Worm (Caenorhabditis elegans) whole organism, young adult: Measurements from ENCODE around the gene T01G1.2.
A peak's percentile ranks its signal among the peaks of the same experiment; 100 is the strongest.

Source experiments
- B0019.2 ChIP-seq: fragments of 200-800 bp; sonication (Bioruptor generic); conservative IDR thresholded peaks from 2 replicates; pipeline ENCODE4 v1.3.6; 2022; ENCODE audit warnings: missing genetic modification reagents, missing genetic modification characterization, missing compliant biosample characterization
- B0035.1 ChIP-seq: sonication (generic microtip); optimal IDR thresholded peaks from 2 replicates; lab custom pipeline; 2016; ENCODE audit warnings: missing genetic modification characterization, mild to moderate bottlenecking, missing compliant biosample characterization, missing genotype, missing genetic modification reagents
- F10E7.11 ChIP-seq: sonication (generic microtip); optimal IDR thresholded peaks from 2 replicates; lab custom pipeline; 2017; ENCODE audit warnings: mild to moderate bottlenecking, missing genetic modification characterization, moderate library complexity, missing compliant biosample characterization
- F37B4.10 ChIP-seq: fragments of 200-800 bp; sonication (Bioruptor generic); IDR thresholded peaks from 2 replicates; pipeline ENCODE4 v1.3.6; 2022; ENCODE audit warnings: missing genetic modification characterization, missing compliant biosample characterization
- F39B2.1 ChIP-seq: fragments of 200-800 bp; sonication (Bioruptor generic); IDR thresholded peaks from 2 replicates; pipeline ENCODE4 v1.3.6; 2022; ENCODE audit warnings: missing genetic modification reagents, missing genetic modification characterization, missing compliant biosample characterization
- F49E8.2 ChIP-seq: sonication (generic microtip); optimal IDR thresholded peaks from 3 replicates; lab custom pipeline; 2017; ENCODE audit warnings: missing genetic modification characterization, mild to moderate bottlenecking, missing compliant biosample characterization, antibody characterized with exemption, moderate library complexity; ENCODE audit not compliant: insufficient read depth
- F55B11.4 ChIP-seq: sonication (generic microtip); optimal IDR thresholded peaks from 2 replicates; lab custom pipeline; 2016; ENCODE audit warnings: missing compliant biosample characterization, missing genetic modification characterization, borderline replicate concordance; ENCODE audit not compliant: insufficient read depth
- Y53F4B.3 ChIP-seq: fragments of 200-800 bp; sonication (Bioruptor generic); IDR thresholded peaks from 2 replicates; pipeline ENCODE4 v1.3.6; 2022; ENCODE audit warnings: missing genetic modification reagents, missing genetic modification characterization, missing compliant biosample characterization
- Y53G8AR.9 ChIP-seq: fragments of 200-800 bp; sonication (Bioruptor generic); conservative IDR thresholded peaks from 2 replicates; pipeline ENCODE4 v1.3.6; 2022; ENCODE audit warnings: missing genetic modification reagents, missing genetic modification characterization, missing compliant biosample characterization
- Y56A3A.18 ChIP-seq: fragments of 200-800 bp; sonication (Bioruptor generic); IDR thresholded peaks from 2 replicates; pipeline ENCODE4 v1.3.6; 2022; ENCODE audit warnings: missing genetic modification reagents, missing genetic modification characterization, missing compliant biosample characterization
- Y79H2A.3 ChIP-seq: fragments of 200-800 bp; sonication (Bioruptor generic); conservative IDR thresholded peaks from 2 replicates; pipeline ENCODE4 v1.3.6; 2022; ENCODE audit warnings: missing genetic modification reagents, missing genetic modification characterization, missing compliant biosample characterization
- Y95B8A.8 ChIP-seq: fragments of 200-800 bp; sonication (Bioruptor generic); IDR thresholded peaks from 2 replicates; pipeline ENCODE4 v1.3.6; 2022; ENCODE audit warnings: missing genetic modification reagents, missing genetic modification characterization, missing compliant biosample characterization
- ama-1 ChIP-seq, 3 experiments: fragments of 150-350 bp in 1 of 3; sonication (generic microtip) in 2 of 3; optimal IDR thresholded peaks; 2 replicates each; lab custom pipeline; 2014 to 2018; ENCODE audit warnings: missing biosample characterization in 2 of 3, missing genetic modification characterization in 2 of 3, missing genetic modification reagents in 2 of 3
- athp-1 ChIP-seq: sonication (generic microtip); optimal IDR thresholded peaks from 2 replicates; lab custom pipeline; 2017; ENCODE audit warnings: mild to moderate bottlenecking, missing genetic modification characterization, missing compliant biosample characterization
- attf-6 ChIP-seq: fragments of 200-800 bp; sonication (Bioruptor generic); IDR thresholded peaks from 2 replicates; pipeline ENCODE4 v1.3.6; 2022; ENCODE audit warnings: missing genetic modification reagents, missing genetic modification characterization, missing compliant biosample characterization
- bed-2 ChIP-seq: fragments of 200-800 bp; sonication (Bioruptor generic); IDR thresholded peaks from 2 replicates; pipeline ENCODE4 v1.3.6; 2022; ENCODE audit warnings: missing genetic modification reagents, missing genetic modification characterization, missing compliant biosample characterization
- cebp-2 ChIP-seq: fragments of 200-800 bp; sonication (Bioruptor generic); IDR thresholded peaks from 2 replicates; pipeline ENCODE4 v1.3.6; 2022; ENCODE audit warnings: missing genetic modification characterization, missing compliant biosample characterization
- ceh-100 ChIP-seq: fragments of 200-800 bp; sonication (Bioruptor generic); IDR thresholded peaks from 2 replicates; pipeline ENCODE4 v1.3.6; 2022; ENCODE audit warnings: missing genetic modification reagents, missing genetic modification characterization, missing compliant biosample characterization
- ceh-40 ChIP-seq: fragments of 200-800 bp; sonication (Bioruptor generic); IDR thresholded peaks from 2 replicates; pipeline ENCODE4 v1.3.6; 2022; ENCODE audit warnings: missing genetic modification characterization, missing compliant biosample characterization
- ceh-58 ChIP-seq: fragments of 200-800 bp; sonication (Bioruptor generic); IDR thresholded peaks from 2 replicates; pipeline ENCODE4 v1.3.6; 2022; ENCODE audit warnings: missing genetic modification characterization, missing compliant biosample characterization
- chd-7 ChIP-seq: sonication (generic microtip); optimal IDR thresholded peaks from 2 replicates; lab custom pipeline; 2016; ENCODE audit warnings: mild to moderate bottlenecking, missing genetic modification characterization, moderate library complexity, missing compliant biosample characterization
- efl-1 ChIP-seq: fragments of 150-350 bp; optimal IDR thresholded peaks from 2 replicates; lab custom pipeline; 2014; ENCODE audit warnings: missing biosample characterization, missing genetic modification reagents, missing genetic modification characterization
- egl-44 ChIP-seq: fragments of 200-800 bp; sonication (Bioruptor generic); IDR thresholded peaks from 2 replicates; pipeline ENCODE4 v1.3.6; 2022; ENCODE audit warnings: missing genetic modification reagents, missing genetic modification characterization, missing compliant biosample characterization
- egrh-3 ChIP-seq: fragments of 200-800 bp; sonication (Bioruptor generic); IDR thresholded peaks from 2 replicates; pipeline ENCODE4 v1.3.6; 2022; ENCODE audit warnings: missing genetic modification reagents, missing genetic modification characterization, missing compliant biosample characterization
- gei-17 ChIP-seq: fragments of 200-800 bp; sonication (Bioruptor generic); optimal IDR thresholded peaks from 2 replicates; lab custom pipeline; 2018; ENCODE audit warnings: mild to moderate bottlenecking, missing genetic modification characterization, missing compliant biosample characterization
- him-1 ChIP-seq: sonication (generic microtip); optimal IDR thresholded peaks from 2 replicates; lab custom pipeline; 2016; ENCODE audit warnings: missing genotype, missing genetic modification reagents, missing genetic modification characterization, missing compliant biosample characterization
- hlh-26 ChIP-seq: fragments of 200-800 bp; sonication (Bioruptor generic); conservative IDR thresholded peaks from 2 replicates; pipeline ENCODE4 v1.3.6; 2022; ENCODE audit warnings: missing genetic modification reagents, missing genetic modification characterization, missing compliant biosample characterization
- hmg-1.2 ChIP-seq: fragments of 200-800 bp; sonication (Bioruptor generic); IDR thresholded peaks from 2 replicates; pipeline ENCODE4 v1.3.6; 2022; ENCODE audit warnings: missing genetic modification reagents, missing genetic modification characterization, missing compliant biosample characterization
- hsf-1 ChIP-seq: fragments of 200-800 bp; sonication (Bioruptor generic); IDR thresholded peaks from 2 replicates; pipeline ENCODE4 v1.3.6; 2022; ENCODE audit warnings: missing genetic modification reagents, missing genetic modification characterization, missing compliant biosample characterization
- let-607 ChIP-seq, 2 experiments: fragments of 200-800 bp in 1 of 2; sonication (Bioruptor generic) in 1 of 2; sonication (generic microtip) in 1 of 2; optimal IDR thresholded peaks; 2 replicates each; lab custom pipeline; 2016 to 2018; ENCODE audit warnings: mild to moderate bottlenecking in 2 of 2, missing compliant biosample characterization in 2 of 2, missing genetic modification characterization in 2 of 2, moderate library complexity in 2 of 2, missing genotype in 1 of 2
- lin-40 ChIP-seq: sonication (generic microtip); optimal IDR thresholded peaks from 2 replicates; lab custom pipeline; 2016; ENCODE audit warnings: missing genetic modification characterization, mild to moderate bottlenecking, missing compliant biosample characterization, missing genotype, missing genetic modification reagents
- lsy-27 ChIP-seq: sonication (generic microtip); optimal IDR thresholded peaks from 2 replicates; lab custom pipeline; 2017; ENCODE audit warnings: missing genetic modification characterization, mild to moderate bottlenecking, missing compliant biosample characterization, antibody characterized with exemption, missing genotype, borderline replicate concordance; ENCODE audit not compliant: insufficient read depth
- madf-6 ChIP-seq: fragments of 200-800 bp; sonication (Bioruptor generic); IDR thresholded peaks from 2 replicates; pipeline ENCODE4 v1.3.6; 2022; ENCODE audit warnings: missing genetic modification reagents, missing genetic modification characterization, missing compliant biosample characterization
- mes-4 ChIP-seq: sonication (generic microtip); optimal IDR thresholded peaks from 2 replicates; lab custom pipeline; 2016; ENCODE audit warnings: missing genotype, missing genetic modification characterization, missing compliant biosample characterization
- nfyb-1 ChIP-seq: fragments of 200-800 bp; sonication (Bioruptor generic); IDR thresholded peaks from 2 replicates; pipeline ENCODE4 v1.3.6; 2022; ENCODE audit warnings: missing genetic modification reagents, missing genetic modification characterization, missing compliant biosample characterization
- pbrm-1 ChIP-seq: fragments of 200-800 bp; sonication (Bioruptor generic); IDR thresholded peaks from 2 replicates; pipeline ENCODE4 v1.3.6; 2022; ENCODE audit warnings: missing genetic modification reagents, missing genetic modification characterization, missing compliant biosample characterization
- rcor-1 ChIP-seq: fragments of 200-800 bp; sonication (Bioruptor generic); IDR thresholded peaks from 2 replicates; pipeline ENCODE4 v1.3.6; 2022; ENCODE audit warnings: missing genetic modification reagents, missing genetic modification characterization, missing compliant biosample characterization
- rec-8 ChIP-seq, 2 experiments: sonication (generic microtip); optimal IDR thresholded peaks; 2 replicates each; lab custom pipeline; 2016; ENCODE audit warnings: mild to moderate bottlenecking in 2 of 2, missing genetic modification characterization in 2 of 2, missing genetic modification reagents in 2 of 2, missing genotype in 2 of 2, missing biosample characterization in 1 of 2, missing compliant biosample characterization in 1 of 2, moderate library complexity in 1 of 2
- unc-130 ChIP-seq: sonication (generic microtip); optimal IDR thresholded peaks from 2 replicates; lab custom pipeline; 2016; ENCODE audit warnings: missing genetic modification reagents, missing genetic modification characterization, missing compliant biosample characterization
- zfh-2 ChIP-seq: fragments of 200-800 bp; sonication (Bioruptor generic); conservative IDR thresholded peaks from 2 replicates; pipeline ENCODE4 v1.3.6; 2022; ENCODE audit warnings: missing genetic modification reagents, missing genetic modification characterization, missing compliant biosample characterization
- ztf-18 ChIP-seq: sonication (generic microtip); optimal IDR thresholded peaks from 2 replicates; lab custom pipeline; 2016; ENCODE audit warnings: missing genotype, mild to moderate bottlenecking, missing genetic modification characterization, missing compliant biosample characterization
- ztf-25 ChIP-seq: fragments of 200-800 bp; sonication (Bioruptor generic); IDR thresholded peaks from 2 replicates; pipeline ENCODE4 v1.3.6; 2022; ENCODE audit warnings: missing genetic modification reagents, missing genetic modification characterization, missing compliant biosample characterization

The T01G1.2 gene

ce11 chrIV:11372366-11372997 is 18.3 kb downstream of the T01G1.2 start, which contains the start of gene cbd-1 (continued):
- TF ChIP-seq gei-17 (GFP tag; lab: Kevin White, UChicago) (no peak), F10E7.11 (tag; lab: Kevin White, UChicago) (no peak), efl-1 (peak; percentile 96), pbrm-1 (GFP tag; lab: Robert Waterston, UW) (no peak), cebp-2 (GFP tag; lab: Robert Waterston, UW) (no peak), ceh-100 (GFP tag; lab: Robert Waterston, UW) (no peak), Y95B8A.8 (0 out of 2 replicates have a peak, but pooled peaks have one; percentile 57), B0019.2 (peak; percentile 26; the same call in 1 of the 2 replicates), B0035.1 (tag; lab: Kevin White, UChicago) (no peak), Y53F4B.3 (GFP tag; lab: Robert Waterston, UW) (0 out of 2 replicates have a peak, but pooled peaks have one; percentile 18), athp-1 (no peak), hmg-1.2 (GFP tag; lab: Robert Waterston, UW) (peak; percentile 27; the same call in 1 of the 2 replicates), Y79H2A.3 (GFP tag; lab: Robert Waterston, UW) (peak; percentile 70; the same call in 1 of the 2 replicates), F49E8.2 (peak; percentile 24)

ce11 chrIV:11375713-11376112 is 21.5 kb downstream of the T01G1.2 start:
- TF ChIP-seq unc-130 (GFP tag; lab: Kevin White, UChicago): no peak
- TF ChIP-seq attf-6 (GFP tag; lab: Robert Waterston, UW): no peak; the same call in 1 of the 2 replicates
- TF ChIP-seq hlh-26 (GFP tag; lab: Robert Waterston, UW): no peak
- TF ChIP-seq B0035.1 (tag; lab: Kevin White, UChicago): no peak
- 0 out of 2 replicates have a peak, but pooled peaks have one; percentile 19 for TF ChIP-seq nfyb-1 (GFP tag; lab: Robert Waterston, UW)
- TF ChIP-seq pbrm-1 (GFP tag; lab: Robert Waterston, UW): 0 out of 2 replicates have a peak, but pooled peaks have one; percentile 9
- TF ChIP-seq F39B2.1 (GFP tag; lab: Robert Waterston, UW): 0 out of 2 replicates have a peak, but pooled peaks have one; percentile 4
- TF ChIP-seq F37B4.10: no peak
- TF ChIP-seq Y56A3A.18 (GFP tag; lab: Robert Waterston, UW): peak; percentile 9; the same call in 1 of the 2 replicates
- TF ChIP-seq egrh-3 (GFP tag; lab: Robert Waterston, UW): no peak
- no peak for TF ChIP-seq him-1 (tag; lab: Kevin White, UChicago)
- no peak for TF ChIP-seq lsy-27 (tag; lab: Kevin White, UChicago)

DNA sequence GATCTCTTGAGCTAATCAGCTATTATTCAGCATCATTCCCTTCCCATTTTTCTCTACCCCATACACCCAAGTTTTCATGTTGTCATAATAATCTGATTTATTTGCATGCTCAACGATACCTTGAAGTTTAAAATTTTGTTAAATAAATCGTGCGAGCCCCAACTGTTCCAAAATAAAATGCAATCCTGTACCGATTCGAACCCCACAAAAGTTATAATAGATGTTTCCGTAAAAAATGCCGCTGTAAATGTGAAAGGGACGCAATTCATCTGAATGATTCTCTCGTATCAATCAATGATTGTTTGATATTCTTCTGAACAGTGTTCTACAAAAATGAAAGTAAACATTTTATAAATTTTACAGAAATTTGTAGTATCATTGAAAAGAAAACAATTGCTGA is 23.2 kb downstream of the T01G1.2 start:
- TF ChIP-seq F55B11.4: no peak
- peak; percentile 75; the same call in 1 of the 2 replicates for TF ChIP-seq ceh-58
- peak; percentile 52 for TF ChIP-seq mes-4 (tag; lab: Kevin White, UChicago)
- peak; percentile 68; the same call in 1 of the 2 replicates for TF ChIP-seq ceh-40 (GFP tag; lab: Robert Waterston, UW)
- TF ChIP-seq let-607 (tag; optimal IDR thresholded peaks at IDR 0.05; lab: Kevin White, UChicago): no peak
- no peak for TF ChIP-seq zfh-2
- TF ChIP-seq chd-7: no peak
- TF ChIP-seq rec-8 (tag; optimal IDR thresholded peaks at IDR 0.05; lab: Kevin White, UChicago): peak in 1 of 2 experiments; percentile 24
- TF ChIP-seq Y53G8AR.9: peak; percentile 94
- TF ChIP-seq madf-6 (GFP tag; lab: Robert Waterston, UW): peak; percentile 86
- peak; percentile 86 for TF ChIP-seq attf-6 (GFP tag; lab: Robert Waterston, UW)
- TF ChIP-seq hsf-1 (GFP tag; lab: Robert Waterston, UW): peak; percentile 81
- TF ChIP-seq bed-2 (GFP tag; lab: Robert Waterston, UW): no peak
- 0 out of 2 replicates have a peak, but pooled peaks have one; percentile 55 for TF ChIP-seq egl-44 (GFP tag; lab: Robert Waterston, UW)
- TF ChIP-seq hmg-1.2 (GFP tag; lab: Robert Waterston, UW): peak; percentile 47
- TF ChIP-seq F39B2.1 (GFP tag; lab: Robert Waterston, UW): 0 out of 2 replicates have a peak, but pooled peaks have one; percentile 35
- TF ChIP-seq ama-1 (optimal IDR thresholded peaks at IDR 0.05; lab: Kevin White, UChicago): no peak
- TF ChIP-seq ama-1 (GFP tag; optimal IDR thresholded peaks at IDR 0.05; lab: Kevin White, UChicago): peak; percentile 44 to 85
- peak; percentile 91 for TF ChIP-seq Y79H2A.3 (GFP tag; lab: Robert Waterston, UW)
- no peak for TF ChIP-seq nfyb-1 (GFP tag; lab: Robert Waterston, UW)
- TF ChIP-seq rcor-1: peak; percentile 56
- TF ChIP-seq ztf-18 (tag; lab: Kevin White, UChicago): peak; percentile 20
- TF ChIP-seq lin-40 (tag; lab: Kevin White, UChicago): no peak
- peak; percentile 63; the same call in 1 of the 2 replicates for TF ChIP-seq ztf-25 (GFP tag; lab: Robert Waterston, UW)
